Fruit fly (Drosophila melanogaster) whole organism, pupa: ENCODE measurements around the gene AsnS.

Experiments used
- CG10348 ChIP-seq: fragments of 200-800 bp; sonication (Bioruptor generic); IDR thresholded peaks from 2 replicates; pipeline ENCODE4 v1.3.6; 2022; ENCODE audit warnings: missing biosample characterization, missing genetic modification characterization
- CG12605 ChIP-seq: fragments of 200-800 bp; sonication (Bioruptor generic); IDR thresholded peaks from 2 replicates; pipeline ENCODE4 v1.3.6; 2022; ENCODE audit warnings: missing biosample characterization, missing genetic modification characterization
- CG13204 ChIP-seq: fragments of 200-800 bp; sonication (Bioruptor generic); optimal IDR thresholded peaks from 2 replicates; lab custom pipeline; 2018; ENCODE audit warnings: missing biosample characterization, mild to moderate bottlenecking, missing genetic modification characterization, moderate library complexity
- CG14655 ChIP-seq: fragments of 200-800 bp; sonication (Bioruptor generic); optimal IDR thresholded peaks from 3 replicates; lab custom pipeline; 2017; ENCODE audit warnings: mild to moderate bottlenecking, missing biosample characterization, missing genetic modification reagents, missing genetic modification characterization
- CG15710 ChIP-seq: fragments of 200-800 bp; sonication (Bioruptor generic); optimal IDR thresholded peaks from 2 replicates; lab custom pipeline; 2018; ENCODE audit warnings: missing biosample characterization, mild to moderate bottlenecking, missing genetic modification characterization, moderate library complexity
- CG17806 ChIP-seq: fragments of 200-800 bp; sonication (Bioruptor generic); optimal IDR thresholded peaks from 2 replicates; lab custom pipeline; 2018; ENCODE audit warnings: missing biosample characterization, mild to moderate bottlenecking, missing genetic modification characterization, moderate library complexity
- CG32121 ChIP-seq: fragments of 200-800 bp; sonication (Bioruptor generic); IDR thresholded peaks from 2 replicates; pipeline ENCODE4 v1.3.6; 2022; ENCODE audit warnings: missing biosample characterization, missing genetic modification characterization
- CG34367 ChIP-seq: fragments of 200-800 bp; sonication (Bioruptor generic); optimal IDR thresholded peaks from 2 replicates; lab custom pipeline; 2018; ENCODE audit warnings: missing biosample characterization, mild to moderate bottlenecking, missing genetic modification characterization
- CG4496 ChIP-seq: fragments of 200-800 bp; sonication (Bioruptor generic); IDR thresholded peaks from 3 replicates; pipeline ENCODE4 v1.3.6; 2022; ENCODE audit warnings: missing biosample characterization, missing genetic modification characterization
- CG8159 ChIP-seq: fragments of 200-800 bp; sonication (Bioruptor generic); optimal IDR thresholded peaks from 3 replicates; lab custom pipeline; 2018; ENCODE audit warnings: missing biosample characterization, mild to moderate bottlenecking, missing genetic modification characterization, moderate library complexity
- CG8301 ChIP-seq: fragments of 200-800 bp; sonication (Bioruptor generic); optimal IDR thresholded peaks from 2 replicates; lab custom pipeline; 2018; ENCODE audit warnings: missing biosample characterization, mild to moderate bottlenecking, missing genetic modification characterization
- CG9948 ChIP-seq: fragments of 200-800 bp; sonication (Bioruptor generic); optimal IDR thresholded peaks from 2 replicates; lab custom pipeline; 2018; ENCODE audit warnings: missing biosample characterization, mild to moderate bottlenecking, missing genetic modification characterization, moderate library complexity
- D1 ChIP-seq: fragments of 200-800 bp; sonication (Bioruptor generic); optimal IDR thresholded peaks from 2 replicates; lab custom pipeline; 2018; ENCODE audit warnings: missing biosample characterization, mild to moderate bottlenecking, missing genetic modification characterization, moderate library complexity
- EcR ChIP-seq: fragments of 200-800 bp; sonication (Bioruptor generic); optimal IDR thresholded peaks from 3 replicates; lab custom pipeline; 2019; ENCODE audit warnings: missing biosample characterization, missing genetic modification characterization, mild to moderate bottlenecking, moderate library complexity, missing genetic modification reagents
- Ets98B ChIP-seq: fragments of 200-800 bp; sonication (Bioruptor generic); IDR thresholded peaks from 2 replicates; pipeline ENCODE4 v1.3.6; 2022; ENCODE audit warnings: missing biosample characterization, missing genetic modification characterization
- Pif1A ChIP-seq: fragments of 200-800 bp; sonication (Bioruptor generic); optimal IDR thresholded peaks from 3 replicates; lab custom pipeline; 2016; ENCODE audit warnings: missing biosample characterization, missing genetic modification characterization
- Pif1B ChIP-seq: fragments of 200-800 bp; sonication (Bioruptor generic); optimal IDR thresholded peaks from 3 replicates; lab custom pipeline; 2016; ENCODE audit warnings: missing biosample characterization, missing genetic modification characterization
- Snoo ChIP-seq: fragments of 200-800 bp; sonication (Bioruptor generic); optimal IDR thresholded peaks from 3 replicates; lab custom pipeline; 2017; ENCODE audit warnings: missing biosample characterization, mild to moderate bottlenecking, missing genetic modification characterization, inconsistent platforms
- fd96Ca ChIP-seq: fragments of 200-800 bp; sonication (Bioruptor generic); IDR thresholded peaks from 3 replicates; pipeline ENCODE4 v1.3.6; 2022; ENCODE audit warnings: missing biosample characterization, missing genetic modification characterization
- gl ChIP-seq: fragments of 200-800 bp; sonication (Bioruptor generic); optimal IDR thresholded peaks from 2 replicates; lab custom pipeline; 2018; ENCODE audit warnings: missing biosample characterization, mild to moderate bottlenecking, missing genetic modification characterization
- rn ChIP-seq: fragments of 200-800 bp; sonication (Bioruptor generic); IDR thresholded peaks from 2 replicates; pipeline ENCODE4 v1.3.6; 2022; ENCODE audit warnings: missing biosample characterization, missing genetic modification characterization

The AsnS gene

dm6 chr3L:21192024-21192423 lies 19.1 kb downstream of the AsnS start:
- TF ChIP-seq Pif1B (GFP tag; lab: Kevin White, UChicago) (no peak), CG12605 (no peak), CG13204 (GFP tag; lab: Kevin White, UChicago) (no peak), CG9948 (tag; lab: Kevin White, UChicago) (no peak)

- TF ChIP-seq CG12605 (no peak), fd96Ca (GFP tag; lab: Robert Waterston, UW) (0 out of 3 replicates have a peak, but pooled peaks have one; percentile 28), CG4496 (GFP tag; lab: Robert Waterston, UW) (0 out of 3 replicates have a peak, but pooled peaks have one; percentile 15)
- TF ChIP-seq, all 21 proteins: peak for 2
Observed at dm6 chr3L:21193170-21193569, 20.3 kb downstream of the AsnS start, which contains the start of gene CG42337. Gene CG42337, minus strand, starts transcription at chr3L:21193363.

- TF ChIP-seq CG13204 (GFP tag; lab: Kevin White, UChicago) (no peak), Pif1B (GFP tag; lab: Kevin White, UChicago) (no peak), fd96Ca (GFP tag; lab: Robert Waterston, UW) (no peak), D1 (tag; lab: Kevin White, UChicago) (no peak), Snoo (no peak), CG8159 (tag; lab: Kevin White, UChicago) (no peak), CG15710 (tag; lab: Kevin White, UChicago) (no peak), CG34367 (tag; lab: Kevin White, UChicago) (no peak), CG17806 (no peak), gl (tag; lab: Kevin White, UChicago) (no peak), CG4496 (GFP tag; lab: Robert Waterston, UW) (no peak), rn (GFP tag; lab: Robert Waterston, UW) (no peak)
Observed at dm6 chr3L:21194392-21194925, 21.5 kb downstream of the AsnS start.

- no peak for TF ChIP-seq CG34367 (tag; lab: Kevin White, UChicago)
- TF ChIP-seq CG4496 (GFP tag; lab: Robert Waterston, UW), result 0 out of 3 replicates have a peak, but pooled peaks have one; percentile 37
- TF ChIP-seq fd96Ca (GFP tag; lab: Robert Waterston, UW), result peak; percentile 33; the same call in 1 of the 3 replicates
Observed at dm6 chr3L:21196563-21196962, 23.6 kb downstream of the AsnS start, which contains the start of the genes Targ3 and park. Gene Targ3, plus strand, starts transcription at chr3L:21196831. Gene park, minus strand, starts transcription at chr3L:21196853.

- TF ChIP-seq CG8301 (tag; lab: Kevin White, UChicago) (no peak), CG9948 (tag; lab: Kevin White, UChicago) (peak; percentile 28), Pif1A (GFP tag; lab: Kevin White, UChicago) (peak; percentile 17), CG17806 (no peak), CG15710 (tag; lab: Kevin White, UChicago) (no peak), Snoo (no peak), CG8159 (tag; lab: Kevin White, UChicago) (no peak), CG10348 (GFP tag; lab: Robert Waterston, UW) (no peak), CG14655 (GFP tag; lab: Kevin White, UChicago) (peak; percentile 35), fd96Ca (GFP tag; lab: Robert Waterston, UW) (no peak), CG13204 (GFP tag; lab: Kevin White, UChicago) (no peak), CG32121 (GFP tag; lab: Robert Waterston, UW) (no peak), D1 (tag; lab: Kevin White, UChicago) (no peak), gl (tag; lab: Kevin White, UChicago) (no peak), CG12605 (no peak), EcR (GFP tag; lab: Kevin White, UChicago) (peak; percentile 2), Pif1B (GFP tag; lab: Kevin White, UChicago) (peak; percentile 11), CG34367 (tag; lab: Kevin White, UChicago) (no peak), Ets98B (GFP tag; lab: Robert Waterston, UW) (no peak; the same call in 1 of the 2 replicates), rn (GFP tag; lab: Robert Waterston, UW) (no peak), CG4496 (GFP tag; lab: Robert Waterston, UW) (peak; percentile 70)
Observed at dm6 chr3L:21200587-21200986, 27.7 kb downstream of the AsnS start.

- TF ChIP-seq CG13204 (GFP tag; lab: Kevin White, UChicago), result no peak
- TF ChIP-seq CG9948 (tag; lab: Kevin White, UChicago), result no peak
- no peak for TF ChIP-seq CG8301 (tag; lab: Kevin White, UChicago)
Observed at dm6 chr3L:21201246-21201896, 28.5 kb downstream of the AsnS start.
